Fruit fly (Drosophila melanogaster): ENCODE measurements around the gene DIP-zeta.

The DIP-zeta gene

dm6 chr2L:9076821-9077220 is 5.9 kb upstream of the DIP-zeta start, which contains the start of gene CG12439:
TSS of gene CG12439 (plus strand) at chr2L:9077121.
- no peak for TF ChIP-seq CG10348 (GFP tag; IDR thresholded peaks at IDR 0.05)
- TF ChIP-seq CG9948 (tag; optimal IDR thresholded peaks at IDR 0.05), result no peak
- no peak for TF ChIP-seq CG13204 (GFP tag; optimal IDR thresholded peaks at IDR 0.05)
- no peak for TF ChIP-seq CG4496 (GFP tag; IDR thresholded peaks at IDR 0.05)
- no peak for TF ChIP-seq CG14655 (GFP tag; optimal IDR thresholded peaks at IDR 0.05)
- TF ChIP-seq rn (GFP tag; IDR thresholded peaks at IDR 0.05), result no peak
- no peak for TF ChIP-seq CG12605 (GFP tag; IDR thresholded peaks at IDR 0.05)

DNA sequence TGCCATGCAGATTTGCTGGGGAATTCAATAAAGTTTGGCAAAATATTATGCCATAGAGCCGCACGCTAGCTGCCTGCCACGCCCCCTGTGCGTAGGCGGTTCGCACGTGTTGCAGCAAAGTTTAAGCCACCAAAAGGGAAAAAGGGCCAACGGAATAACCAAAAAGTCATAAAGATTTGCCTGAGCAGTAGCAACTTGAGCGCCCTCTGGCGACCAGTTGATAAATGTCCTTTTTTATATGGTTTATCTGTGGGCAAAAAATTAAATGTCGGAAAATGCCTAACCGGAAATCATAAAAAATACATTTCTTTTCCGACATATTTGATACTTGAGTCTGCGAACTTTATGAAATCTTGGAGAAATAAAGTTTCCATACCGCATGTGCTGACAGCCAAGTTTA is 3.8 kb downstream of the DIP-zeta start:
- TF ChIP-seq CG34367 (tag; optimal IDR thresholded peaks at IDR 0.05) (no peak), EcR (GFP tag; optimal IDR thresholded peaks at IDR 0.05) (no peak), CG15710 (tag; optimal IDR thresholded peaks at IDR 0.05) (no peak), CG9948 (tag; optimal IDR thresholded peaks at IDR 0.05) (no peak), fd96Ca (GFP tag; IDR thresholded peaks at IDR 0.05) (no peak), CG8301 (tag; optimal IDR thresholded peaks at IDR 0.05) (no peak)

DNA sequence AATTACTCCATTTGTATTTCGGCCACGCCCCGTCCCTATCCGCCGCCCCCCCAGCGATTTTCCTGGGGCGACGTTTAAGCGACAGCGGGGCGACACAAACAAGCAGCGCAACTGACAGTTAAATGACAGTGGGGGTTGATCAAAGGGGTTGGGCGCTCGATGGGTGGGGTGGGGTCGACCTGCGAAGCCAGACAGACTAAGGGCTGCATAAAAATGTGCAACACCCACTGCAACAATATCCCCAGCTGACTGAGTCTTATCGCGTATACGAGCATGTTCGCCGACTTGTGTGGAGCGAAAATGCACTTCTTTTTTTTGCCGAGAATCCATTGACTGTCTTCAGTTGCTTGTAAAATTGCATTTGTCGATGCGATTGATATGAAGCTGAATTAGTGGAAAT is 39.2 kb downstream of the DIP-zeta start, which contains the start of gene CG9582:
CG9582 (minus strand) TSS at position 101 of the 400 bp plus-strand sequence.
- TF ChIP-seq gl (tag; optimal IDR thresholded peaks at IDR 0.05) (no peak), CG15710 (tag; optimal IDR thresholded peaks at IDR 0.05) (no peak), CG34367 (tag; optimal IDR thresholded peaks at IDR 0.05) (no peak), Pif1A (GFP tag; optimal IDR thresholded peaks at IDR 0.05) (no peak), EcR (GFP tag; optimal IDR thresholded peaks at IDR 0.05) (no peak)

- TF ChIP-seq CG9948 (tag; optimal IDR thresholded peaks at IDR 0.05) (no peak), CG17806 (tag; optimal IDR thresholded peaks at IDR 0.05) (no peak), CG34367 (tag; optimal IDR thresholded peaks at IDR 0.05) (no peak), Pif1B (GFP tag; optimal IDR thresholded peaks at IDR 0.05) (no peak), CG8159 (tag; optimal IDR thresholded peaks at IDR 0.05) (no peak), fd96Ca (GFP tag; IDR thresholded peaks at IDR 0.05) (no peak), CG13204 (GFP tag; optimal IDR thresholded peaks at IDR 0.05) (no peak), CG14655 (GFP tag; optimal IDR thresholded peaks at IDR 0.05) (no peak), gl (tag; optimal IDR thresholded peaks at IDR 0.05) (no peak), Snoo (tag; optimal IDR thresholded peaks at IDR 0.05) (no peak), CG8301 (tag; optimal IDR thresholded peaks at IDR 0.05) (no peak), CG32121 (GFP tag; IDR thresholded peaks at IDR 0.05) (no peak), Pif1A (GFP tag; optimal IDR thresholded peaks at IDR 0.05) (no peak), D1 (tag; optimal IDR thresholded peaks at IDR 0.05) (no peak)
Observed at dm6 chr2L:9026157-9026556, 44.8 kb downstream of the DIP-zeta start.

DNA sequence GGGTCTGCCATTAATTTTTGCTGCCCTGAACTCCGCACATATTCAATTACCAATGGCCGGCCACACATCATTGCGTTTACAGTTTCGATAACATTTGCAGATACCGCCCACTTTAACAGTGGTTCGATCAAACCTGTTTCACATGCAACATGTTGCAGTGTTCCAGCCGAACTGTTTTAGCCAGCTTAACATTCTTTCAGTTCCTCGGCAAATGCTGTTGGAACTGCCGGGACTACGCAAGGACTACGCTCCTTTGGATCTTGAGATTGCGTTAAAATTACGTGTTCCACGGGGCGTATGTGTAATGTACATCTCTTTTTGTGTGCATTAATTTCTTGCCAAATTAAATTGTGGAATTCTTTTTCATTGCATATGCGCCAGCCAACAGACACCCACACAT is 51.5 kb downstream of the DIP-zeta start:
- TF ChIP-seq rn (GFP tag; IDR thresholded peaks at IDR 0.05) (no peak), CG12605 (GFP tag; IDR thresholded peaks at IDR 0.05) (no peak), CG8159 (tag; optimal IDR thresholded peaks at IDR 0.05) (no peak), CG32121 (GFP tag; IDR thresholded peaks at IDR 0.05) (no peak), Ets98B (GFP tag; IDR thresholded peaks at IDR 0.05) (no peak), CG17806 (tag; optimal IDR thresholded peaks at IDR 0.05) (no peak), D1 (tag; optimal IDR thresholded peaks at IDR 0.05) (no peak)

DNA sequence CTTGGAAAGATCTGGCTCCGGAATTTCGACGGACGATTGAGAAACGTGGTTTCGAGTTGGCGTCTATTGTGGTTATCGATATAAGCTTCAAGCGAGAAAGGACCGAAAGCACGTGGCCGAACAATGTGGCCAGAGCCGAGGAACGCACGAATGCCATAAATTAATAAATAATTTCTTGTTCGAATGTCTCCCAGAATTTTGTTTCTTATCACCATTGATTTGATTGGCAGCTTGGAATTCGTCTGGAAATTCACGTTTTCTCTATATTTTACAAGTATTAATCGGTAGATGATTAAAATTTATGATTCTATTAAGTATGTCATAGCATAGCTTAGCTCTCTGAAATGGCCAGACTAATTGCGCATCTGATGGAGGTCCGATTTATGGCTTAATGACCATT is 57.0 kb downstream of the DIP-zeta start, which contains the start of gene Rcd-1r:
Rcd-1r (minus strand) TSS at position 101 of the 400 bp plus-strand sequence.
- TF ChIP-seq CG32121 (GFP tag; IDR thresholded peaks at IDR 0.05), result no peak
- TF ChIP-seq Ets98B (GFP tag; IDR thresholded peaks at IDR 0.05), result no peak
- no peak for TF ChIP-seq CG10348 (GFP tag; IDR thresholded peaks at IDR 0.05)
- no peak for TF ChIP-seq CG34367 (tag; optimal IDR thresholded peaks at IDR 0.05)
- TF ChIP-seq CG17806 (tag; optimal IDR thresholded peaks at IDR 0.05), result no peak
- no peak for TF ChIP-seq rn (GFP tag; IDR thresholded peaks at IDR 0.05)
- TF ChIP-seq CG8301 (tag; optimal IDR thresholded peaks at IDR 0.05), result no peak
- no peak for TF ChIP-seq CG15710 (tag; optimal IDR thresholded peaks at IDR 0.05)
- no peak for TF ChIP-seq CG12605 (GFP tag; IDR thresholded peaks at IDR 0.05)

dm6 chr2L:9011543-9012238 is 59.3 kb downstream of the DIP-zeta start, which contains the start of gene CG13102:
TSS of gene CG13102 (plus strand) at chr2L:9012188.
- TF ChIP-seq rn (GFP tag; IDR thresholded peaks at IDR 0.05), result no peak

dm6 chr2L:9010267-9010666 is 60.7 kb downstream of the DIP-zeta start, which contains the start of gene CG9568:
TSS of gene CG9568 (plus strand) at chr2L:9010583.
- TF ChIP-seq gl (tag; optimal IDR thresholded peaks at IDR 0.05) (no peak), CG8301 (tag; optimal IDR thresholded peaks at IDR 0.05) (no peak), Snoo (tag; optimal IDR thresholded peaks at IDR 0.05) (no peak), D1 (tag; optimal IDR thresholded peaks at IDR 0.05) (no peak), CG15710 (tag; optimal IDR thresholded peaks at IDR 0.05) (no peak), CG13204 (GFP tag; optimal IDR thresholded peaks at IDR 0.05) (no peak)
